Worm (Caenorhabditis elegans): ENCODE data around the gene frpr-12.

ce11 chrV:8903916-8904315 lies 1.1 kb downstream of the frpr-12 start:
- TF ChIP-seq unc-55 (GFP tag; optimal IDR thresholded peaks at IDR 0.05) (no peak), ttx-3 (tag; optimal IDR thresholded peaks at IDR 0.05) (no peak), nhr-11 (tag; optimal IDR thresholded peaks at IDR 0.05) (no peak), tbx-2 (tag; optimal IDR thresholded peaks at IDR 0.05) (no peak), ets-4 (tag; optimal IDR thresholded peaks at IDR 0.05) (no peak), ceh-2 (tag; optimal IDR thresholded peaks at IDR 0.05) (no peak), ceh-18 (tag; optimal IDR thresholded peaks at IDR 0.05) (no peak), ceh-31 (tag; optimal IDR thresholded peaks at IDR 0.05) (no peak)

Measured in whole organism, late embryonic.